Worm (Caenorhabditis elegans): Measurements from ENCODE around the gene C16C8.27.

Gene C16C8.27

ce11 chrII:3441377-3441776 lies at the start of gene C16C8.27:
C16C8.27 (plus strand) TSS chrII:3441677.
- TF ChIP-seq ceh-18 (tag; optimal IDR thresholded peaks at IDR 0.05) = no peak

- TF ChIP-seq tbx-2 (tag; optimal IDR thresholded peaks at IDR 0.05) = no peak
- no peak for TF ChIP-seq hlh-6 (tag; optimal IDR thresholded peaks at IDR 0.05)
- no peak for TF ChIP-seq ceh-24 (tag; optimal IDR thresholded peaks at IDR 0.05)
- TF ChIP-seq Y22D7AL.16 (tag; optimal IDR thresholded peaks at IDR 0.05) = no peak
- TF ChIP-seq mec-3 (tag; optimal IDR thresholded peaks at IDR 0.05; ENCODE audit: borderline replicate concordance) = no peak
- TF ChIP-seq ceh-22 (tag; optimal IDR thresholded peaks at IDR 0.05) = no peak
- TF ChIP-seq sox-4 (tag; optimal IDR thresholded peaks at IDR 0.05) = no peak
- TF ChIP-seq ceh-30 (tag; optimal IDR thresholded peaks at IDR 0.05) = no peak
- no peak for TF ChIP-seq K09A11.1 (tag; optimal IDR thresholded peaks at IDR 0.05; ENCODE audit: insufficient read depth)
- TF ChIP-seq pqm-1 (tag; optimal IDR thresholded peaks at IDR 0.05) = no peak
- TF ChIP-seq pat-9 (tag; optimal IDR thresholded peaks at IDR 0.05) = no peak
- TF ChIP-seq dmd-4 (tag; optimal IDR thresholded peaks at IDR 0.05; ENCODE audit: borderline replicate concordance) = no peak
- TF ChIP-seq fkh-6 (tag; optimal IDR thresholded peaks at IDR 0.05) = no peak
- no peak for TF ChIP-seq pros-1 (tag; optimal IDR thresholded peaks at IDR 0.05)
- TF ChIP-seq hlh-8 (tag; optimal IDR thresholded peaks at IDR 0.05) = no peak
- TF ChIP-seq madf-2 (tag; optimal IDR thresholded peaks at IDR 0.05) = no peak
- TF ChIP-seq unc-42 (tag; optimal IDR thresholded peaks at IDR 0.05) = no peak
- TF ChIP-seq ets-4 (tag; optimal IDR thresholded peaks at IDR 0.05) = no peak
- TF ChIP-seq ceh-9 (tag; optimal IDR thresholded peaks at IDR 0.05) = no peak
- no peak for TF ChIP-seq elt-4 (tag; optimal IDR thresholded peaks at IDR 0.05)
These were observed 46.0 kb upstream of the C16C8.27 start, which contains the start of gene nep-20 for ce11 chrII:3395484-3395883. nep-20 (minus strand) TSS chrII:3395584.

ce11 chrII:3399212-3399611 lies 42.3 kb upstream of the C16C8.27 start, which contains the start of gene nep-9:
nep-9 (minus strand) TSS chrII:3399312.
- TF ChIP-seq nhr-232 (tag; optimal IDR thresholded peaks at IDR 0.05) (no peak), unc-55 (GFP tag; optimal IDR thresholded peaks at IDR 0.05) (no peak), unc-42 (tag; optimal IDR thresholded peaks at IDR 0.05) (no peak), ahr-1 (tag; optimal IDR thresholded peaks at IDR 0.05) (no peak), ceh-14 (tag; optimal IDR thresholded peaks at IDR 0.05) (no peak), ets-4 (tag; optimal IDR thresholded peaks at IDR 0.05) (no peak), Y22D7AL.16 (tag; optimal IDR thresholded peaks at IDR 0.05) (no peak), unc-86 (tag; optimal IDR thresholded peaks at IDR 0.05) (no peak)

ce11 chrII:3402854-3403253 lies 38.6 kb upstream of the C16C8.27 start, which contains the start of gene nep-10:
nep-10 (minus strand) TSS chrII:3402954.
- TF ChIP-seq zip-5 (tag; optimal IDR thresholded peaks at IDR 0.05) (no peak), madf-2 (tag; optimal IDR thresholded peaks at IDR 0.05) (no peak), C38D4.7 (GFP tag; optimal IDR thresholded peaks at IDR 0.05) (no peak), sox-2 (GFP tag; IDR thresholded peaks at IDR 0.05) (no peak), ama-1 (optimal IDR thresholded peaks at IDR 0.05) (no peak)

ce11 chrII:3403535-3403934 lies 37.9 kb upstream of the C16C8.27 start, which contains the start of gene nep-8:
nep-8 (plus strand) TSS chrII:3403835.
- TF ChIP-seq ceh-6 (GFP tag; optimal IDR thresholded peaks at IDR 0.05) = no peak
- no peak for TF ChIP-seq ref-2 (tag; optimal IDR thresholded peaks at IDR 0.05)
- no peak for TF ChIP-seq sdc-2 (tag; optimal IDR thresholded peaks at IDR 0.05)

ce11 chrII:3414383-3414910 lies 27.0 kb upstream of the C16C8.27 start, which contains the start of the genes F18A12.7 and F18A12.2:
F18A12.7 (minus strand) TSS chrII:3414483.
F18A12.2 (plus strand) TSS chrII:3414860.
- TF ChIP-seq ceh-31 (tag; optimal IDR thresholded peaks at IDR 0.05) (no peak), npax-4 (tag; optimal IDR thresholded peaks at IDR 0.05) (no peak), hlh-8 (tag; optimal IDR thresholded peaks at IDR 0.05) (no peak), F13H6.1 (tag; optimal IDR thresholded peaks at IDR 0.05) (no peak), ceh-24 (tag; optimal IDR thresholded peaks at IDR 0.05) (no peak), unc-3 (GFP tag; conservative IDR thresholded peaks at IDR 0.05) (no peak), unc-3 (tag; optimal IDR thresholded peaks at IDR 0.05) (no peak), T23F11.4 (GFP tag; optimal IDR thresholded peaks at IDR 0.05) (no peak), ceh-34 (tag; optimal IDR thresholded peaks at IDR 0.05) (no peak), gmeb-2 (tag; optimal IDR thresholded peaks at IDR 0.05) (no peak), elt-4 (tag; optimal IDR thresholded peaks at IDR 0.05) (no peak), C08G9.2 (tag; optimal IDR thresholded peaks at IDR 0.05) (no peak)
